Fruit fly (Drosophila melanogaster): ENCODE measurements around the gene CG4789.
A peak's percentile ranks its signal among the peaks of the same experiment; 100 is the strongest.

CG4789 gene

DNA sequence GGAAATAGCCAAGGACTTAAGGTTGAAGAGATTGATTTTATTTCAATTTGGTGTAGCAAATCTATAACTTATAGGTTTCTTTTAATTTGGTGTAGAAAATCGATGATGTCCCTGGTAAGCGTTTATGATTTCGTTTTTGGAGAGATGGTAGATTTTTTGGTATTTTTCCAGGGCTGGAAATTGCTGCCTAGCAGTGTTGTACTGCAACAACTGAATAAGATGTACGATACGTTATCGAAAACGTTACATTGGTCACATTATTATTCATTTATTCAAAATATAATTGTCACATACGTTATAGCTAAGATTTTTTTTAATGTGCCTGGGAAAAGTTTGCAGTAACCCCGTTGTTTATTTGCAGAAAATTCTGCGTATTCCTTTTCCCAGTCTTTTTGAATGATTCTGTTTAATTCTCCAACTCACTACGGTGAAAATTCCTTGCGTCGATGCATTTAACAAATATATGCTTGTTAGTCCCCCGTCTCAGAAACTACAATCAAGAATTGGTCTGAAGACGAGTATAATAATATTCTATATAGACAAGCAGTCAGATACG lies 13.8 kb upstream of the CG4789 start, which contains the start of the genes CG9609 and Sap30 (continued):
- TF ChIP-seq pan (optimal IDR thresholded peaks at IDR 0.05): no peak
- peak in 1 of 2 experiments; percentile 22 for TF ChIP-seq pan (GFP tag; optimal IDR thresholded peaks at IDR 0.05 in 1 of 2, IDR thresholded peaks at IDR 0.05 in 1 of 2)
- TF ChIP-seq E2f1 (GFP tag; IDR thresholded peaks at IDR 0.05): no peak
- TF ChIP-seq Dek (tag; optimal IDR thresholded peaks at IDR 0.05): peak; percentile 17
- TF ChIP-seq CG15514 (GFP tag; optimal IDR thresholded peaks at IDR 0.05): peak; percentile 10
- no peak for TF ChIP-seq ind (GFP tag; optimal IDR thresholded peaks at IDR 0.05)
- no peak for TF ChIP-seq ci (GFP tag; IDR thresholded peaks at IDR 0.05)
- no peak for TF ChIP-seq CG11560 (tag; IDR thresholded peaks at IDR 0.05)
- no peak for TF ChIP-seq Camta (GFP tag; optimal IDR thresholded peaks at IDR 0.05)
- TF ChIP-seq zen (tag; optimal IDR thresholded peaks at IDR 0.05): no peak
- peak; percentile 72 for TF ChIP-seq CG3995 (GFP tag; optimal IDR thresholded peaks at IDR 0.05)
- TF ChIP-seq ase (GFP tag; IDR thresholded peaks at IDR 0.05): no peak
- TF ChIP-seq org-1 (GFP tag; optimal IDR thresholded peaks at IDR 0.05): no peak
- TF ChIP-seq Jarid2 (GFP tag; optimal IDR thresholded peaks at IDR 0.05): no peak
- no peak for TF ChIP-seq H15 (GFP tag; IDR thresholded peaks at IDR 0.05)
- TF ChIP-seq CG6683 (GFP tag; optimal IDR thresholded peaks at IDR 0.05): no peak
- peak; percentile 57 for TF ChIP-seq Ets97D (GFP tag; optimal IDR thresholded peaks at IDR 0.05)
- no peak for TF ChIP-seq lov (optimal IDR thresholded peaks at IDR 0.05)
- TF ChIP-seq lov (GFP tag; IDR thresholded peaks at IDR 0.05): no peak
- 0 out of 3 replicates have a peak, but pooled peaks have one; percentile 41 for TF ChIP-seq Doc3 (GFP tag; IDR thresholded peaks at IDR 0.05; ENCODE audit: partially characterized antibody)
- no peak for TF ChIP-seq BtbVII (GFP tag; optimal IDR thresholded peaks at IDR 0.05)
- no peak for TF ChIP-seq Meics (GFP tag; optimal IDR thresholded peaks at IDR 0.05)
- no peak for TF ChIP-seq CG4328 (GFP tag; optimal IDR thresholded peaks at IDR 0.05)
- TF ChIP-seq pita (GFP tag; optimal IDR thresholded peaks at IDR 0.05): no peak
- TF ChIP-seq CG16863 (GFP tag; optimal IDR thresholded peaks at IDR 0.05): no peak
- no peak for TF ChIP-seq B-H1 (GFP tag; IDR thresholded peaks at IDR 0.05)
- peak; percentile 35; the same call in 1 of the 2 replicates for TF ChIP-seq MBD-R2 (GFP tag; IDR thresholded peaks at IDR 0.05)
- no peak for TF ChIP-seq hb (GFP tag; IDR thresholded peaks at IDR 0.05; ENCODE audit: partially characterized antibody)
- no peak for TF ChIP-seq zfh2 (GFP tag; optimal IDR thresholded peaks at IDR 0.05)
- no peak for TF ChIP-seq aop (GFP tag; IDR thresholded peaks at IDR 0.05)
- no peak for TF ChIP-seq Ravus (GFP tag; IDR thresholded peaks at IDR 0.05)
- no peak for TF ChIP-seq CG16813 (GFP tag; IDR thresholded peaks at IDR 0.05; ENCODE audit: partially characterized antibody)
- no peak for TF ChIP-seq nmo (GFP tag; optimal IDR thresholded peaks at IDR 0.05)
- peak; percentile 27 for TF ChIP-seq CG2120 (GFP tag; optimal IDR thresholded peaks at IDR 0.05)
- peak; percentile 29 for TF ChIP-seq CoRest (tag; optimal IDR thresholded peaks at IDR 0.05)
- no peak for TF ChIP-seq GATAe (GFP tag; conservative IDR thresholded peaks at IDR 0.05)
- peak; percentile 89 for TF ChIP-seq stwl (tag; optimal IDR thresholded peaks at IDR 0.05)
- TF ChIP-seq onecut (GFP tag; IDR thresholded peaks at IDR 0.05): peak; percentile 84
- TF ChIP-seq CG8388 (GFP tag; optimal IDR thresholded peaks at IDR 0.05): no peak
- no peak for TF ChIP-seq trh (GFP tag; optimal IDR thresholded peaks at IDR 0.05)
- TF ChIP-seq sc (optimal IDR thresholded peaks at IDR 0.05): no peak
- TF ChIP-seq sc (GFP tag; optimal IDR thresholded peaks at IDR 0.05): no peak
- TF ChIP-seq Mes4 (GFP tag; optimal IDR thresholded peaks at IDR 0.05): no peak
- no peak for TF ChIP-seq NC2β (GFP tag; optimal IDR thresholded peaks at IDR 0.05)
- TF ChIP-seq Atf6 (GFP tag; IDR thresholded peaks at IDR 0.05): no peak
- peak; percentile 73 for TF ChIP-seq Dref (GFP tag; IDR thresholded peaks at IDR 0.05)
- TF ChIP-seq row (GFP tag; IDR thresholded peaks at IDR 0.05): peak; percentile 48
- no peak for TF ChIP-seq CG18011 (GFP tag; optimal IDR thresholded peaks at IDR 0.05)
- TF ChIP-seq hbn (GFP tag; IDR thresholded peaks at IDR 0.05; ENCODE audit: partially characterized antibody): no peak
- TF ChIP-seq slou (GFP tag; optimal IDR thresholded peaks at IDR 0.05): no peak
- no peak for TF ChIP-seq MESR4 (GFP tag; optimal IDR thresholded peaks at IDR 0.05)
- TF ChIP-seq Ets65A (GFP tag): peak; percentile 79

All from whole organism, embryonic.